Worm (Caenorhabditis elegans) whole organism, L1 larva: Measurements from ENCODE around the gene exos-4.2.
A peak's percentile ranks its signal among the peaks of the same experiment; 100 is the strongest.

Source experiments
- C16A3.4 ChIP-seq: fragments of 150-350 bp; optimal IDR thresholded peaks from 2 replicates; lab custom pipeline; 2014; ENCODE audit warnings: missing biosample characterization, missing genetic modification characterization
- F16B12.6 ChIP-seq: fragments of 150-350 bp; optimal IDR thresholded peaks from 2 replicates; lab custom pipeline; 2014; ENCODE audit warnings: missing biosample characterization, missing genetic modification characterization
- aha-1 ChIP-seq: fragments of 150-350 bp; optimal IDR thresholded peaks from 2 replicates; lab custom pipeline; 2014; ENCODE audit warnings: missing biosample characterization, missing genetic modification characterization
- ama-1 ChIP-seq: fragments of 150-350 bp; optimal IDR thresholded peaks from 2 replicates; lab custom pipeline; 2014
- blmp-1 ChIP-seq: fragments of 150-350 bp; optimal IDR thresholded peaks from 2 replicates; lab custom pipeline; 2014; ENCODE audit warnings: missing biosample characterization, missing genetic modification characterization
- dpl-1 ChIP-seq, 3 experiments: fragments of 150-350 bp in 2 of 3; sonication (generic microtip) in 1 of 3; optimal IDR thresholded peaks; 2 replicates each; lab custom pipeline; 2014 to 2017; ENCODE audit warnings: missing biosample characterization in 3 of 3, missing genetic modification characterization in 3 of 3, missing genetic modification reagents in 3 of 3
- efl-1 ChIP-seq, 4 experiments: fragments of 150-350 bp; optimal IDR thresholded peaks in 3 of 4; peaks in 1 of 4; 1 replicate in 1 of 4; 2 replicates in 3 of 4; lab custom pipeline; 2014; ENCODE audit warnings: missing biosample characterization in 2 of 4, missing genetic modification characterization in 2 of 4, missing genetic modification reagents in 2 of 4
- egl-13 ChIP-seq: sonication (generic microtip); optimal IDR thresholded peaks from 2 replicates; lab custom pipeline; 2016; ENCODE audit warnings: missing genotype, missing genetic modification reagents, missing genetic modification characterization, missing compliant biosample characterization
- elt-3 ChIP-seq, 6 experiments: fragments of 150-350 bp in 1 of 6; sonication (generic microtip); optimal IDR thresholded peaks; 2 replicates each; lab custom pipeline; 2017 to 2018; ENCODE audit warnings: missing biosample characterization in 6 of 6, missing genetic modification characterization in 6 of 6, inconsistent platforms in 1 of 6
- ets-5 ChIP-seq: fragments of 200-800 bp; sonication (Bioruptor generic); IDR thresholded peaks from 2 replicates; pipeline ENCODE4 v1.3.6; 2022; ENCODE audit warnings: missing genetic modification characterization, missing compliant biosample characterization
- fos-1 ChIP-seq: fragments of 150-350 bp; optimal IDR thresholded peaks from 2 replicates; lab custom pipeline; 2014; ENCODE audit warnings: missing biosample characterization, missing genetic modification characterization
- lin-15B ChIP-seq: fragments of 150-350 bp; sonication (generic microtip); optimal IDR thresholded peaks from 3 replicates; lab custom pipeline; 2014; ENCODE audit warnings: missing biosample characterization, missing genetic modification characterization
- lin-35 ChIP-seq, 2 experiments: fragments of 150-350 bp; optimal IDR thresholded peaks; 2 replicates each; lab custom pipeline; 2014; ENCODE audit warnings: missing biosample characterization in 2 of 2, missing genetic modification characterization in 2 of 2, missing genetic modification reagents in 2 of 2
- lin-39 ChIP-seq: fragments of 150-350 bp; optimal IDR thresholded peaks from 2 replicates; lab custom pipeline; 2014; ENCODE audit warnings: missing biosample characterization, missing genetic modification reagents, missing genetic modification characterization
- lir-3 ChIP-seq: sonication (generic microtip); optimal IDR thresholded peaks from 2 replicates; lab custom pipeline; 2016; ENCODE audit warnings: mild to moderate bottlenecking, missing genetic modification characterization, moderate library complexity, missing compliant biosample characterization; ENCODE audit not compliant: poor library complexity
- lsy-2 ChIP-seq, 2 experiments: fragments of 150-350 bp; optimal IDR thresholded peaks; 2 replicates each; lab custom pipeline; 2014; ENCODE audit warnings: missing biosample characterization in 2 of 2, missing genetic modification characterization in 2 of 2
- nhr-20 ChIP-seq: sonication (generic microtip); optimal IDR thresholded peaks from 2 replicates; lab custom pipeline; 2016; ENCODE audit warnings: mild to moderate bottlenecking, missing genetic modification characterization, missing compliant biosample characterization
- nhr-28 ChIP-seq: fragments of 150-350 bp; optimal IDR thresholded peaks from 2 replicates; lab custom pipeline; 2014; ENCODE audit warnings: missing biosample characterization, missing genetic modification characterization
- nhr-47 ChIP-seq: sonication (generic microtip); optimal IDR thresholded peaks from 2 replicates; lab custom pipeline; 2016; ENCODE audit warnings: mild to moderate bottlenecking, missing genetic modification characterization, moderate library complexity, missing compliant biosample characterization
- nhr-71 ChIP-seq: sonication (generic microtip); optimal IDR thresholded peaks from 2 replicates; lab custom pipeline; 2016; ENCODE audit warnings: mild to moderate bottlenecking, missing genetic modification characterization, moderate library complexity, missing compliant biosample characterization
- skn-1 ChIP-seq: fragments of 150-350 bp; optimal IDR thresholded peaks from 2 replicates; lab custom pipeline; 2014; ENCODE audit warnings: missing biosample characterization, missing genetic modification characterization
- snu-23 ChIP-seq: sonication (generic microtip); optimal IDR thresholded peaks from 2 replicates; lab custom pipeline; 2016; ENCODE audit warnings: missing genetic modification characterization, missing compliant biosample characterization
- sup-37 ChIP-seq: fragments of 200-800 bp; sonication (Bioruptor generic); optimal IDR thresholded peaks from 2 replicates; lab custom pipeline; 2018; ENCODE audit warnings: mild to moderate bottlenecking, missing genetic modification characterization, missing compliant biosample characterization
- swsn-7 ChIP-seq: sonication (generic microtip); optimal IDR thresholded peaks from 2 replicates; lab custom pipeline; 2016; ENCODE audit warnings: missing genetic modification characterization, missing compliant biosample characterization
- unc-130 ChIP-seq: fragments of 150-350 bp; optimal IDR thresholded peaks from 2 replicates; lab custom pipeline; 2017; ENCODE audit warnings: missing biosample characterization, missing genetic modification characterization, inconsistent platforms
- unc-62 ChIP-seq: fragments of 150-350 bp; optimal IDR thresholded peaks from 2 replicates; lab custom pipeline; 2014; ENCODE audit warnings: missing biosample characterization, missing genetic modification reagents, missing genetic modification characterization

The exos-4.2 gene

ce11 chrIII:910540-911311 lies 50.7 kb downstream of the exos-4.2 start, which contains the start of the genes F23H11.5 and bra-2:
Gene F23H11.5 (minus strand): TSS chrIII:910590.
Gene bra-2 (plus strand): TSS chrIII:911261.
- TF ChIP-seq egl-13 (tag; lab: Kevin White, UChicago) = no peak
- TF ChIP-seq lsy-2 (tag; optimal IDR thresholded peaks at IDR 0.05; lab: Kevin White, UChicago) = peak; percentile 50 to 82
- TF ChIP-seq unc-62 (GFP tag; lab: Kevin White, UChicago) = no peak
- no peak for TF ChIP-seq ama-1 (lab: Kevin White, UChicago)
- peak; percentile 33 to 41 for TF ChIP-seq lin-35 (GFP tag; optimal IDR thresholded peaks at IDR 0.05; lab: Kevin White, UChicago)
- TF ChIP-seq nhr-71 (tag; lab: Kevin White, UChicago) = peak; percentile 34
- TF ChIP-seq nhr-28 = no peak
- TF ChIP-seq blmp-1 (tag; lab: Kevin White, UChicago) = peak; percentile 57
- peak; percentile 9 for TF ChIP-seq lir-3 (tag; lab: Kevin White, UChicago)
- TF ChIP-seq ets-5 (GFP tag; lab: Robert Waterston, UW) = no peak
- TF ChIP-seq fos-1 (tag; lab: Kevin White, UChicago) = no peak
- TF ChIP-seq nhr-47 (tag; lab: Kevin White, UChicago) = peak; percentile 31
- peak; percentile 27 for TF ChIP-seq F16B12.6 (tag; lab: Kevin White, UChicago)
- peak; percentile 14 for TF ChIP-seq skn-1 (tag; lab: Kevin White, UChicago)
- peak in 2 of 3 experiments; percentile 27 to 43 for TF ChIP-seq dpl-1 (GFP tag; optimal IDR thresholded peaks at IDR 0.05; lab: Kevin White, UChicago)
- peak; percentile 44 for TF ChIP-seq snu-23 (GFP tag; lab: Kevin White, UChicago)
- TF ChIP-seq C16A3.4 = peak; percentile 48
- TF ChIP-seq swsn-7 (tag; lab: Kevin White, UChicago) = peak; percentile 5
- TF ChIP-seq efl-1 (optimal IDR thresholded peaks at IDR 0.05; lab: Kevin White, UChicago) = peak; percentile 24 to 35
- peak; percentile 32 to 79 for TF ChIP-seq efl-1 (GFP tag; optimal IDR thresholded peaks at IDR 0.05 in 1 of 2; lab: Kevin White, UChicago)
- no peak for TF ChIP-seq lin-39
- TF ChIP-seq sup-37 = no peak
- TF ChIP-seq lin-15B (tag; lab: Kevin White, UChicago) = no peak
- peak; percentile 36 for TF ChIP-seq unc-130 (tag; lab: Kevin White, UChicago)
- TF ChIP-seq nhr-20 (tag; lab: Kevin White, UChicago) = peak; percentile 1
- TF ChIP-seq elt-3 (tag; optimal IDR thresholded peaks at IDR 0.05; lab: Kevin White, UChicago) = peak in 1 of 6 experiments; percentile 5
- no peak for TF ChIP-seq aha-1 (tag; lab: Kevin White, UChicago)
